Fruit fly (Drosophila melanogaster): ENCODE results near the gene Trs20.

- TF ChIP-seq bab1 (GFP tag; optimal IDR thresholded peaks at IDR 0.05): no peak
- TF ChIP-seq ovo (GFP tag; optimal IDR thresholded peaks at IDR 0.05): no peak
- no peak for TF ChIP-seq pad (GFP tag; optimal IDR thresholded peaks at IDR 0.05)
Observed at dm6 chr3L:16171280-16171679, 39.8 kb upstream of the Trs20 start, which contains the start of gene CG33795.
